Worm (Caenorhabditis elegans) whole organism, early embryonic: ENCODE results near the gene mop-25.2.

Experiments
- B0310.2 ChIP-seq: sonication (generic microtip); optimal IDR thresholded peaks from 2 replicates; lab custom pipeline; 2016; ENCODE audit warnings: mild to moderate bottlenecking, missing genetic modification characterization, missing compliant biosample characterization
- F13C5.2 ChIP-seq: sonication (generic microtip); optimal IDR thresholded peaks from 2 replicates; lab custom pipeline; 2017; ENCODE audit warnings: mild to moderate bottlenecking, missing genetic modification characterization, inconsistent platforms, missing compliant biosample characterization
- aly-1 ChIP-seq: sonication (generic microtip); optimal IDR thresholded peaks from 2 replicates; lab custom pipeline; 2016; ENCODE audit warnings: missing genetic modification characterization, missing compliant biosample characterization
- ama-1 ChIP-seq: fragments of 150-350 bp; optimal IDR thresholded peaks from 2 replicates; lab custom pipeline; 2014
- ceh-13 ChIP-seq: fragments of 200-800 bp; sonication (Bioruptor generic); optimal IDR thresholded peaks from 2 replicates; lab custom pipeline; 2018; ENCODE audit warnings: mild to moderate bottlenecking, missing genetic modification characterization, missing compliant biosample characterization
- ceh-36 ChIP-seq: sonication (generic microtip); optimal IDR thresholded peaks from 2 replicates; lab custom pipeline; 2016; ENCODE audit warnings: missing genetic modification characterization, inconsistent platforms, missing compliant biosample characterization
- ets-7 ChIP-seq: sonication (generic microtip); optimal IDR thresholded peaks from 2 replicates; lab custom pipeline; 2016; ENCODE audit warnings: missing genotype, missing genetic modification characterization, missing compliant biosample characterization
- flt-1 ChIP-seq: fragments of 200-800 bp; sonication (Bioruptor generic); IDR thresholded peaks from 2 replicates; pipeline ENCODE4 v1.3.6; 2022; ENCODE audit warnings: missing genetic modification characterization, missing compliant biosample characterization
- hmbx-1 ChIP-seq: sonication (generic microtip); optimal IDR thresholded peaks from 2 replicates; lab custom pipeline; 2016; ENCODE audit warnings: mild to moderate bottlenecking, missing genetic modification characterization, missing compliant biosample characterization
- hmg-4 ChIP-seq: fragments of 200-800 bp; sonication (Bioruptor generic); optimal IDR thresholded peaks from 2 replicates; lab custom pipeline; 2018; ENCODE audit warnings: mild to moderate bottlenecking, missing genetic modification characterization, missing compliant biosample characterization
- hnd-1 ChIP-seq: sonication (generic microtip); optimal IDR thresholded peaks from 2 replicates; lab custom pipeline; 2016; ENCODE audit warnings: missing genetic modification characterization, missing compliant biosample characterization
- pes-1 ChIP-seq: fragments of 200-800 bp; sonication (Bioruptor generic); IDR thresholded peaks from 2 replicates; pipeline ENCODE4 v1.3.6; 2022; ENCODE audit warnings: missing genetic modification reagents, missing genetic modification characterization, missing compliant biosample characterization
- scrt-1 ChIP-seq: fragments of 200-800 bp; sonication (Bioruptor generic); IDR thresholded peaks from 2 replicates; pipeline ENCODE4 v1.3.6; 2022; ENCODE audit warnings: missing genetic modification characterization, missing compliant biosample characterization
- sea-1 ChIP-seq: fragments of 200-800 bp; sonication (Bioruptor generic); conservative IDR thresholded peaks from 2 replicates; pipeline ENCODE4 v1.3.6; 2022; ENCODE audit warnings: missing genetic modification characterization, missing compliant biosample characterization
- tbx-11 ChIP-seq: fragments of 200-800 bp; sonication (Bioruptor generic); IDR thresholded peaks from 2 replicates; pipeline ENCODE4 v1.3.6; 2022; ENCODE audit warnings: missing genetic modification characterization, missing compliant biosample characterization
- tbx-37 ChIP-seq: fragments of 200-800 bp; sonication (Bioruptor generic); conservative IDR thresholded peaks from 2 replicates; pipeline ENCODE4 v1.3.6; 2022; ENCODE audit warnings: missing genetic modification reagents, missing genetic modification characterization, missing compliant biosample characterization
- tra-4 ChIP-seq: sonication (generic microtip); optimal IDR thresholded peaks from 2 replicates; lab custom pipeline; 2017; ENCODE audit warnings: missing genetic modification characterization, missing compliant biosample characterization

The mop-25.2 gene

DNA sequence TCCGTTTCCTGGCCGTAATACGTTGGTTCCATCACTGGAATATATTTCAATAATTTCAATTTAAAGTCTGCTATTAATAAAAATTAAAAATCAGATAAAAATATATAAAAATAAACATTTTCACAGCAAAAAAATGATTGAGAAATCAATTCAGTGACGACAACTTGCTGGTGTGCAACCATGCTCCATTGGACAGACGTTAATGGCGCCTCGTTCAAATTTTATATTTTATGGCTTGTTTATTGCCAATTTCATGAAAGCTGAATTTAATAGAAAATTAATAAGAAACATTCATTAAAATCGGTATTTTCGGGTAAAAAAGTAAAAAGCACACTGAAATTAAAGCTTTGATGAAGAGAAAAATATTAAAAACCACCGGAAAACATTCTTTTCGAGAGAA, 2.7 kb upstream of the mop-25.2 start, which contains the start of gene Y53C12A.3:
Gene Y53C12A.3 (minus strand): TSS at position 34 of the 400 bp plus-strand sequence.
- no peak for TF ChIP-seq hnd-1 (tag; lab: Kevin White, UChicago)
- no peak for TF ChIP-seq flt-1
- TF ChIP-seq hmbx-1 (tag; lab: Kevin White, UChicago) = no peak
- no peak for TF ChIP-seq tbx-37 (GFP tag; lab: Robert Waterston, UW)
- peak; percentile 16 for TF ChIP-seq F13C5.2 (tag; lab: Kevin White, UChicago)

DNA sequence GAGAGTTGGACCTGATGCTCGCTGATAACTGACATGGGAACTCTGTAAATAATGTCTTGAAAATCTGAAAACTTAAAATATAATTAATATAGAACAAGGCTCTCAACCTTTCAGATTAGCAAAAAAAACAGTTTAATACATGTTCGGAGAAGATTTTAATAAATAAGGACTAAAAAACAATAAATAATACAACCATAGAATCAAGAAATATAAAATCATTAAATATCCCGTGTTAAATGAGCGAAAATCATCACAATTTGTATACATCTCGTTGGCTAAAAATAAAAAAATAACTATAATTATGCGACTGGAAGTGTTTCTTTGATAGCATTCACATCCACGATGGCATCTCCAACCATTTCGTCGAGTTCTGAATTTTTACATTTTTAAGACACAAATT, 1.2 kb upstream of the mop-25.2 start, which contains the start of gene Y53C12A.10:
Gene Y53C12A.10 (minus strand): TSS at position 101 of the 400 bp plus-strand sequence.
- TF ChIP-seq B0310.2 (tag; lab: Kevin White, UChicago) = no peak
- TF ChIP-seq scrt-1 (GFP tag; lab: Robert Waterston, UW) = no peak
- no peak for TF ChIP-seq sea-1 (GFP tag; lab: Robert Waterston, UW)

DNA sequence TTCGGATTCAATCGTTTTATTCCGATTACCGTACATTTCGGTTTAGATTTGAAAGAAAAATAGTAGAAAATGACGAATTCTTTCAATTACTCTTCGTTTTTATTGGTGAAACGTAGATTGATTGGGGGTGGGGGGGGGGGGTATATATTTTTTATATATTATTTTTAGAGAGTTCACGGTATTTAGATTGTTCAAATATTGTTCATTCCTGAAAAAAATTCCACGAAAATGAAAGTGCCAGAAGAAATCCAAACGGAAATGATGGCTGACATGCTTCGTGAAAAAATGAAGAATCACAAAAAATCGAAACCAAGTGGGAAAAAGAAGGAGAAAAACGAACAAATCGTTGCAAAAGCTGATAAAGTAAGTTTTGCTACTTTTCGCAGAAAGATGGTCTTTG, 3.1 kb downstream of the mop-25.2 start, which contains the start of the genes Y53C12A.8 and Y53C12A.7:
Gene Y53C12A.8 (minus strand): TSS at position 101 of the 400 bp plus-strand sequence.
Gene Y53C12A.7 (plus strand): TSS at position 181 of the 400 bp plus-strand sequence.
- TF ChIP-seq ceh-13 (GFP tag; lab: Kevin White, UChicago) (no peak), flt-1 (no peak), hmbx-1 (tag; lab: Kevin White, UChicago) (no peak), sea-1 (GFP tag; lab: Robert Waterston, UW) (no peak), F13C5.2 (tag; lab: Kevin White, UChicago) (no peak), ceh-36 (tag; lab: Kevin White, UChicago) (no peak), ets-7 (no peak), aly-1 (tag; lab: Kevin White, UChicago) (no peak), hmg-4 (GFP tag; lab: Kevin White, UChicago) (no peak)

DNA sequence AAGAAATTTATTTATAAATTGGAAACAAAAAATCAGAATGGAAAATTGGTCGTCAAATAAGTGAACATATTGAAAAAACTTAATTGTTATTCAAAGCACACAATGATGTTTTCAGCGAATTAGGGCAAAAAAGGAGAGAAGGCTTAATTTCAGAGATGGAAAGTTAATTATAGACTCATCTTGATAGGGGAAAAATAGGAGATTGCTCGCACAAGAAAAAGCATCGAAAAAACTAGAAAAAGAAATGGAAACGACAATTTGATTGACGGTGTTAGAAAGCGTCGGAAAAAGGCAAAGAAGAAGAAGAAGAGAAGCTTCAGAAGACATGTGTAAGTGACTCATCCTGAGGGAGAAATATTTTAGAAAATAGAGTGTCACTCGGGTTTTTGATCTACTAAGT, 7.6 kb downstream of the mop-25.2 start:
- TF ChIP-seq flt-1 = no peak
- TF ChIP-seq scrt-1 (GFP tag; lab: Robert Waterston, UW) = no peak
- TF ChIP-seq tbx-37 (GFP tag; lab: Robert Waterston, UW) = no peak
- TF ChIP-seq F13C5.2 (tag; lab: Kevin White, UChicago) = no peak
- TF ChIP-seq pes-1 = no peak

DNA sequence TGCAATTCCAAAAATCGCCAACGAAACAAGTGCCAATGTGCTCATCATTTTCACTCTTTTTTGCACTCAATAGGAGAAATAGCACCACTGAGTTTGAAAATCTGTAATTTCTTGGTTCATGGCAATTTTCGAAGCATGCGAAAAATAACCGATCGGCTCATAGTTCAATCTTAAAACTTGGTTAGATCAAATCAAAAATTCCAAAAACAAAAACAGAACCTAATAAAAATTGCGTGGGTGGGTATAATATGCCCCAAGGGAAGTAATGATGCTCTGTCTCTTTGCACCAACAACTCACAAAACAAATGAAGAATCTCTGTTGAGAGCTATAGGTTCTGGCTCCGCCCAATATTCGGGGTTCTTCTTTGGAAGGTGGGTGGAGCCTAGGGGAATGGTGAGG, 11.7 kb downstream of the mop-25.2 start, which contains the start of gene nlp-11:
Gene nlp-11 (minus strand): TSS at position 101 of the 400 bp plus-strand sequence.
- TF ChIP-seq ets-7 = no peak
- no peak for TF ChIP-seq F13C5.2 (tag; lab: Kevin White, UChicago)
- TF ChIP-seq sea-1 (GFP tag; lab: Robert Waterston, UW) = no peak
- TF ChIP-seq ama-1 (lab: Kevin White, UChicago) = no peak
- no peak for TF ChIP-seq hmbx-1 (tag; lab: Kevin White, UChicago)
- TF ChIP-seq tra-4 (tag; lab: Kevin White, UChicago) = no peak
- TF ChIP-seq scrt-1 (GFP tag; lab: Robert Waterston, UW) = no peak
- TF ChIP-seq tbx-37 (GFP tag; lab: Robert Waterston, UW) = no peak
- no peak for TF ChIP-seq ceh-36 (tag; lab: Kevin White, UChicago)
- no peak for TF ChIP-seq ceh-13 (GFP tag; lab: Kevin White, UChicago)
- no peak for TF ChIP-seq flt-1

DNA sequence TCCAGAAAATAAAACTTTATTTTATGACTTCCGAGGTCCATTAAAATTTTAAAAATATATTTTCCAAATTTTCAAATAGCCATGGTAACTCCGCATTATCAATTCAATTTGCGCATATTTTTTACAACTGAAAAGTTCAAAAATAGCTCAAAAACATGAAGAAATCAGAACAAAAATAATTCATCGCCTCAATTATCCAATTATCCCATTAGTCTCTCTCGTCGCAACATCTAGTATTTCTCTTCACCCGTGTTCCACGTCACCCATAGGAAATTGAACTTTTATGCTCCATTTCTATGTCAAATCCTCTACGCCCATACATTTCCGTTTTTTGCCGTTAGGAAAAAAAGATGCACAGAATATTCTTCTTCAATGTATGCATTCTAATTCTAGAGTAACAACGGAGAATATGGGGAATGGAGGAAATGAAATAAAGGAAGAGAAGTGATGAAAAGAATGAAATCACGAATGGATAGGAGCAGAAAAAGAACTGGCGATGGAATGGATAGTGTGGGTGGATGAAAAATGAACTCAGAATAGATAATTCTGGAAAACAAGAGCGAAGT, 13.4 kb downstream of the mop-25.2 start:
- TF ChIP-seq hmg-4 (GFP tag; lab: Kevin White, UChicago) = no peak
- no peak for TF ChIP-seq scrt-1 (GFP tag; lab: Robert Waterston, UW)
- TF ChIP-seq tra-4 (tag; lab: Kevin White, UChicago) = no peak
- no peak for TF ChIP-seq flt-1
- TF ChIP-seq B0310.2 (tag; lab: Kevin White, UChicago) = no peak
- no peak for TF ChIP-seq hnd-1 (tag; lab: Kevin White, UChicago)
- TF ChIP-seq tbx-37 (GFP tag; lab: Robert Waterston, UW) = no peak
- TF ChIP-seq hmbx-1 (tag; lab: Kevin White, UChicago) = no peak
- TF ChIP-seq ama-1 (lab: Kevin White, UChicago) = no peak
- no peak for TF ChIP-seq aly-1 (tag; lab: Kevin White, UChicago)
- TF ChIP-seq ceh-13 (GFP tag; lab: Kevin White, UChicago) = no peak
- no peak for TF ChIP-seq tbx-11 (GFP tag; lab: Robert Waterston, UW)
- TF ChIP-seq ets-7 = no peak
- TF ChIP-seq pes-1 = no peak
- no peak for TF ChIP-seq sea-1 (GFP tag; lab: Robert Waterston, UW)

DNA sequence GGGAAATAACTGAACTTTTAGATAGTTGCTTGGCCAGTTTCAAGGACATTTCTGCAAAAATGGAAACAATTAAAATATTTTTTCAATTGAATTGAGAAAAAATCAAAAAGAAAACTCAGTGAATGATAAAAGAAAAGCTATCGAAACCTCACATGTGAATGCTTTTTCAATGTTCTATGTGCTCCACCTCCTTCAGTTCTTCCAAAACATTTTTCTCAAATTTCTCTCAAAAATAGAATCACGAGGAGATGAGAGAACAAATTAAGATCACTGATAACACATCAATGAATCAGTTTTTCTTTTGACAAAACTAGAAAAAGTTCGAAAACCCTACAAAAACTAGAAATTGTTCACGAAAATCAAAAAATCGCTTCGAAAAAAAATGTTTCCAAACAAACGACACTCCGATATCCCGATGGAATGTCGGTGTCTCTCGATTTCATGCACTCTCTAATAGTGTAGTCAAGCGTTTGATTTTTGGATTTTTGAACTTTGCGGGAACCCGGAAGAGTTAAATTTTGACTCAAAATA, 16.8 kb downstream of the mop-25.2 start, which contains the start of gene ZK1320.9:
Gene ZK1320.9 (minus strand): TSS at position 51 of the 531 bp plus-strand sequence.
- TF ChIP-seq ceh-36 (tag; lab: Kevin White, UChicago) (no peak), tra-4 (tag; lab: Kevin White, UChicago) (no peak), tbx-11 (GFP tag; lab: Robert Waterston, UW) (no peak), ceh-13 (GFP tag; lab: Kevin White, UChicago) (no peak), B0310.2 (tag; lab: Kevin White, UChicago) (no peak), F13C5.2 (tag; lab: Kevin White, UChicago) (no peak), pes-1 (no peak), hmg-4 (GFP tag; lab: Kevin White, UChicago) (no peak), ama-1 (lab: Kevin White, UChicago) (no peak), scrt-1 (GFP tag; lab: Robert Waterston, UW) (no peak), hmbx-1 (tag; lab: Kevin White, UChicago) (no peak), ets-7 (no peak), aly-1 (tag; lab: Kevin White, UChicago) (no peak), flt-1 (no peak), tbx-37 (GFP tag; lab: Robert Waterston, UW) (no peak), hnd-1 (tag; lab: Kevin White, UChicago) (no peak), sea-1 (GFP tag; lab: Robert Waterston, UW) (no peak)
